Fruit fly (Drosophila melanogaster) whole organism, embryonic: Measurements from ENCODE around the gene CG43251.

ENCODE experiments used
- Aef1 ChIP-seq: fragments of 200-800 bp; sonication (Bioruptor generic); IDR thresholded peaks from 3 replicates; pipeline ENCODE4 v1.3.6; 2022; ENCODE audit warnings: missing biosample characterization, missing genetic modification characterization
- C15 ChIP-seq: fragments of 200-800 bp; sonication (Bioruptor generic); IDR thresholded peaks from 3 replicates; pipeline ENCODE4 v1.3.6; 2022; ENCODE audit warnings: missing biosample characterization, missing genetic modification characterization
- CG10147 ChIP-seq: fragments of 200-800 bp; sonication (Bioruptor generic); optimal IDR thresholded peaks from 2 replicates; lab custom pipeline; 2019; ENCODE audit warnings: missing biosample characterization, mild to moderate bottlenecking, missing genetic modification characterization, moderate library complexity
- CG11695 ChIP-seq: fragments of 200-800 bp; sonication (Bioruptor generic); IDR thresholded peaks from 3 replicates; pipeline ENCODE4 v1.3.6; 2022; ENCODE audit warnings: missing biosample characterization, missing genetic modification characterization
- CG12942 ChIP-seq: fragments of 200-800 bp; sonication (Bioruptor generic); optimal IDR thresholded peaks from 3 replicates; lab custom pipeline; 2016; ENCODE audit warnings: missing biosample characterization, missing genetic modification characterization
- CG14014 ChIP-seq: fragments of 200-800 bp; sonication (Bioruptor generic); IDR thresholded peaks from 2 replicates; pipeline ENCODE4 v1.3.6; 2022; ENCODE audit warnings: missing biosample characterization, missing genetic modification characterization
- CG14710 ChIP-seq: fragments of 200-800 bp; sonication (Bioruptor generic); optimal IDR thresholded peaks from 3 replicates; lab custom pipeline; 2019; ENCODE audit warnings: missing biosample characterization, mild to moderate bottlenecking, missing genetic modification characterization, moderate library complexity
- CG1603 ChIP-seq: fragments of 200-800 bp; sonication (Bioruptor generic); optimal IDR thresholded peaks from 2 replicates; lab custom pipeline; 2019; ENCODE audit warnings: missing biosample characterization, mild to moderate bottlenecking, missing genetic modification characterization, moderate library complexity
- CG16813 ChIP-seq: fragments of 200-800 bp; sonication (Bioruptor generic); IDR thresholded peaks from 3 replicates; pipeline ENCODE4 v1.3.6; 2022; ENCODE audit warnings: missing biosample characterization, missing genetic modification characterization; ENCODE audit not compliant: partially characterized antibody
- CG17912 ChIP-seq: fragments of 200-800 bp; sonication (Bioruptor generic); optimal IDR thresholded peaks from 2 replicates; lab custom pipeline; 2018; ENCODE audit warnings: missing biosample characterization, mild to moderate bottlenecking, missing genetic modification characterization
- CG30020 ChIP-seq: fragments of 200-800 bp; optimal IDR thresholded peaks from 2 replicates; lab custom pipeline; 2019; ENCODE audit warnings: missing biosample characterization, mild to moderate bottlenecking, missing genetic modification characterization, moderate library complexity
- CG32532 ChIP-seq: fragments of 200-800 bp; sonication (Bioruptor generic); IDR thresholded peaks from 2 replicates; pipeline ENCODE4 v1.3.6; 2022; ENCODE audit warnings: missing biosample characterization, missing genetic modification characterization
- CG43689 ChIP-seq: fragments of 200-800 bp; sonication (Bioruptor generic); IDR thresholded peaks from 2 replicates; pipeline ENCODE4 v1.3.6; 2022; ENCODE audit warnings: missing biosample characterization, missing genetic modification characterization
- CG5180 ChIP-seq: fragments of 200-800 bp; sonication (Bioruptor generic); optimal IDR thresholded peaks from 3 replicates; lab custom pipeline; 2017; ENCODE audit warnings: missing biosample characterization, missing genetic modification characterization, mild to moderate bottlenecking, moderate library complexity, missing genetic modification reagents
- CG8281 ChIP-seq: fragments of 200-800 bp; sonication (Bioruptor generic); optimal IDR thresholded peaks from 2 replicates; lab custom pipeline; 2018; ENCODE audit warnings: missing biosample characterization, mild to moderate bottlenecking, missing genetic modification characterization, moderate library complexity
- CG8388 ChIP-seq: fragments of 200-800 bp; sonication (Bioruptor generic); optimal IDR thresholded peaks from 2 replicates; lab custom pipeline; 2019; ENCODE audit warnings: missing biosample characterization, mild to moderate bottlenecking, missing genetic modification characterization, moderate library complexity
- Gug ChIP-seq: fragments of 200-800 bp; sonication (Bioruptor generic); IDR thresholded peaks from 4 replicates; pipeline ENCODE4 v1.3.6; 2022; ENCODE audit warnings: missing biosample characterization, missing genetic modification characterization
- HLH3B ChIP-seq: fragments of 200-800 bp; sonication (Bioruptor generic); IDR thresholded peaks from 2 replicates; pipeline ENCODE4 v1.3.6; 2022; ENCODE audit warnings: missing biosample characterization, missing genetic modification characterization
- Max ChIP-seq: fragments of 200-800 bp; sonication (Bioruptor generic); optimal IDR thresholded peaks from 2 replicates; lab custom pipeline; 2016; ENCODE audit warnings: missing biosample characterization, mild to moderate bottlenecking, missing genetic modification characterization
- Mes4 ChIP-seq: fragments of 200-800 bp; sonication (Bioruptor generic); optimal IDR thresholded peaks from 2 replicates; lab custom pipeline; 2016; ENCODE audit warnings: missing biosample characterization, missing genetic modification characterization
- Myb ChIP-seq: fragments of 200-800 bp; sonication (Bioruptor generic); optimal IDR thresholded peaks from 2 replicates; lab custom pipeline; 2016; ENCODE audit warnings: missing biosample characterization, missing genetic modification characterization
- Neu2 ChIP-seq: fragments of 200-800 bp; sonication (Bioruptor generic); optimal IDR thresholded peaks from 3 replicates; lab custom pipeline; 2016; ENCODE audit warnings: missing biosample characterization, missing genetic modification characterization, borderline replicate concordance
- Pdp1 ChIP-seq, 2 experiments: fragments of 200-800 bp; sonication (Bioruptor generic); optimal IDR thresholded peaks; 3 replicates each; lab custom pipeline; 2016; ENCODE audit warnings: missing biosample characterization in 2 of 2, missing genetic modification characterization in 2 of 2, mild to moderate bottlenecking in 1 of 2, moderate library complexity in 1 of 2
- Sry-β ChIP-seq: fragments of 200-800 bp; sonication (Bioruptor generic); optimal IDR thresholded peaks from 2 replicates; lab custom pipeline; 2018; ENCODE audit warnings: missing biosample characterization, mild to moderate bottlenecking, missing genetic modification characterization, moderate library complexity
- Ssrp ChIP-seq: fragments of 200-800 bp; sonication (Bioruptor generic); optimal IDR thresholded peaks from 2 replicates; lab custom pipeline; 2018; ENCODE audit warnings: missing biosample characterization, mild to moderate bottlenecking, missing genetic modification characterization, moderate library complexity
- TFAM ChIP-seq: fragments of 200-800 bp; sonication (Bioruptor generic); optimal IDR thresholded peaks from 2 replicates; lab custom pipeline; 2017; ENCODE audit warnings: missing biosample characterization, missing genetic modification characterization, inconsistent platforms
- Xrp1 ChIP-seq: fragments of 200-800 bp; sonication (Bioruptor generic); IDR thresholded peaks from 2 replicates; pipeline ENCODE4 v1.3.6; 2022; ENCODE audit warnings: missing biosample characterization, missing genetic modification characterization
- ac ChIP-seq: fragments of 200-800 bp; sonication (Bioruptor generic); optimal IDR thresholded peaks from 3 replicates; lab custom pipeline; 2017; ENCODE audit warnings: missing biosample characterization, mild to moderate bottlenecking, missing genetic modification characterization
- aop ChIP-seq: fragments of 200-800 bp; sonication (Bioruptor generic); IDR thresholded peaks from 2 replicates; pipeline ENCODE4 v1.3.6; 2022; ENCODE audit warnings: missing biosample characterization, missing genetic modification characterization
- ap ChIP-seq: fragments of 200-800 bp; sonication (Bioruptor generic); IDR thresholded peaks from 2 replicates; pipeline ENCODE4 v1.3.6; 2022; ENCODE audit warnings: missing biosample characterization, missing genetic modification characterization
- bsh ChIP-seq, 2 experiments: fragments of 200-800 bp; sonication (Bioruptor generic); optimal IDR thresholded peaks; 2 replicates each; lab custom pipeline; 2017 to 2018; ENCODE audit warnings: mild to moderate bottlenecking in 2 of 2, missing biosample characterization in 2 of 2, missing genetic modification characterization in 2 of 2, moderate library complexity in 1 of 2
- dati ChIP-seq: fragments of 200-800 bp; sonication (Bioruptor generic); IDR thresholded peaks from 2 replicates; pipeline ENCODE4 v1.3.6; 2022; ENCODE audit warnings: missing biosample characterization, missing genetic modification characterization
- dm ChIP-seq: fragments of 200-800 bp; sonication (Bioruptor generic); optimal IDR thresholded peaks from 3 replicates; lab custom pipeline; 2016; ENCODE audit warnings: missing biosample characterization, missing genetic modification characterization
- ewg ChIP-seq: fragments of 200-800 bp; sonication (Bioruptor generic); optimal IDR thresholded peaks from 3 replicates; lab custom pipeline; 2017; ENCODE audit warnings: mild to moderate bottlenecking, missing biosample characterization, missing genetic modification reagents, missing genetic modification characterization
- eyg ChIP-seq: fragments of 200-800 bp; sonication (Bioruptor generic); optimal IDR thresholded peaks from 3 replicates; lab custom pipeline; 2016; ENCODE audit warnings: missing biosample characterization, missing genetic modification characterization
- gem ChIP-seq: fragments of 200-800 bp; sonication (Bioruptor generic); optimal IDR thresholded peaks from 2 replicates; lab custom pipeline; 2019; ENCODE audit warnings: missing biosample characterization, mild to moderate bottlenecking, missing genetic modification characterization, moderate library complexity
- grn ChIP-seq: fragments of 200-800 bp; sonication (Bioruptor generic); optimal IDR thresholded peaks from 3 replicates; lab custom pipeline; 2017; ENCODE audit warnings: missing biosample characterization, missing genetic modification characterization
- hbn ChIP-seq: fragments of 200-800 bp; sonication (Bioruptor generic); IDR thresholded peaks from 2 replicates; pipeline ENCODE4 v1.3.6; 2022; ENCODE audit warnings: missing biosample characterization, missing genetic modification characterization; ENCODE audit not compliant: partially characterized antibody
- inv ChIP-seq: fragments of 200-800 bp; sonication (Bioruptor generic); IDR thresholded peaks from 2 replicates; pipeline ENCODE4 v1.3.6; 2022; ENCODE audit warnings: missing biosample characterization, missing genetic modification characterization; ENCODE audit not compliant: partially characterized antibody
- ken ChIP-seq: fragments of 200-800 bp; sonication (Bioruptor generic); IDR thresholded peaks from 3 replicates; pipeline ENCODE4 v1.3.6; 2022; ENCODE audit warnings: missing biosample characterization, missing genetic modification characterization
- lbe ChIP-seq: fragments of 200-800 bp; sonication (Bioruptor generic); optimal IDR thresholded peaks from 2 replicates; lab custom pipeline; 2016; ENCODE audit warnings: missing biosample characterization, mild to moderate bottlenecking, missing genetic modification characterization
- mirr ChIP-seq: fragments of 200-800 bp; sonication (Bioruptor generic); optimal IDR thresholded peaks from 3 replicates; lab custom pipeline; 2018; ENCODE audit warnings: missing biosample characterization, mild to moderate bottlenecking, missing genetic modification characterization
- rib ChIP-seq: fragments of 200-800 bp; sonication (Bioruptor generic); IDR thresholded peaks from 2 replicates; pipeline ENCODE4 v1.3.6; 2022; ENCODE audit warnings: missing biosample characterization, missing genetic modification characterization
- sisA ChIP-seq: fragments of 200-800 bp; sonication (Bioruptor generic); IDR thresholded peaks from 2 replicates; pipeline ENCODE4 v1.3.6; 2022; ENCODE audit warnings: missing biosample characterization, missing genetic modification characterization
- unpg ChIP-seq: fragments of 200-800 bp; sonication (Bioruptor generic); optimal IDR thresholded peaks from 3 replicates; lab custom pipeline; 2018; ENCODE audit warnings: missing biosample characterization, mild to moderate bottlenecking, missing genetic modification characterization, moderate library complexity
- vvl ChIP-seq: fragments of 200-800 bp; sonication (Bioruptor generic); IDR thresholded peaks from 2 replicates; pipeline ENCODE4 v1.3.6; 2022; ENCODE audit warnings: missing biosample characterization, missing genetic modification characterization
- wek ChIP-seq: fragments of 200-800 bp; sonication (Bioruptor generic); optimal IDR thresholded peaks from 3 replicates; lab custom pipeline; 2018; ENCODE audit warnings: missing biosample characterization, mild to moderate bottlenecking, missing genetic modification characterization, moderate library complexity
- zen2 ChIP-seq: fragments of 200-800 bp; sonication (Bioruptor generic); IDR thresholded peaks from 3 replicates; pipeline ENCODE4 v1.3.6; 2022; ENCODE audit warnings: missing biosample characterization, missing genetic modification characterization; ENCODE audit not compliant: partially characterized antibody
- zf30C ChIP-seq: fragments of 200-800 bp; sonication (Bioruptor generic); optimal IDR thresholded peaks from 3 replicates; lab custom pipeline; 2018; ENCODE audit warnings: missing biosample characterization, mild to moderate bottlenecking, missing genetic modification characterization

The CG43251 gene

dm6 chr3L:20798325-20798846 lies 39.7 kb downstream of the CG43251 start, which contains the start of the genes CG3698 and tzn (continued):
- peak; percentile 93 for TF ChIP-seq mirr (GFP tag; lab: Kevin White, UChicago)
- TF ChIP-seq dati (GFP tag; lab: Robert Waterston, UW) = peak; percentile 93
- TF ChIP-seq Ssrp (tag; lab: Kevin White, UChicago) = peak; percentile 87
- peak; percentile 87 for TF ChIP-seq wek (GFP tag; lab: Kevin White, UChicago)
- 0 out of 2 replicates have a peak, but pooled peaks have one; percentile 48 for TF ChIP-seq aop (GFP tag; lab: Robert Waterston, UW)
- TF ChIP-seq CG30020 (tag; lab: Kevin White, UChicago) = peak; percentile 66
- TF ChIP-seq grn (GFP tag; lab: Kevin White, UChicago) = peak; percentile 67
- peak; percentile 74 for TF ChIP-seq CG8281 (tag; lab: Kevin White, UChicago)
- TF ChIP-seq ac (GFP tag; lab: Kevin White, UChicago) = peak; percentile 93
- TF ChIP-seq ap (GFP tag; lab: Robert Waterston, UW) = peak; percentile 91
- peak; percentile 92 for TF ChIP-seq HLH3B (GFP tag; lab: Robert Waterston, UW)
- TF ChIP-seq CG8388 = peak; percentile 89
- no peak for TF ChIP-seq lbe (GFP tag; lab: Kevin White, UChicago)
- TF ChIP-seq Neu2 (GFP tag; lab: Kevin White, UChicago) = no peak
- peak; percentile 76 for TF ChIP-seq CG11695 (GFP tag; lab: Robert Waterston, UW)
- TF ChIP-seq hbn (GFP tag; lab: Robert Waterston, UW) = peak; percentile 14; the same call in 1 of the 2 replicates
- TF ChIP-seq CG43689 = peak; percentile 94
- peak in 1 of 2 experiments; percentile 89 for TF ChIP-seq bsh (GFP tag; optimal IDR thresholded peaks at IDR 0.05; lab: Kevin White, UChicago)
- peak; percentile 94 for TF ChIP-seq CG1603 (tag; lab: Kevin White, UChicago)
- TF ChIP-seq ewg (GFP tag; lab: Kevin White, UChicago) = peak; percentile 93
- TF ChIP-seq TFAM (GFP tag; lab: Kevin White, UChicago) = peak; percentile 70
- no peak for TF ChIP-seq CG16813 (GFP tag; lab: Robert Waterston, UW)
- peak; percentile 89 for TF ChIP-seq CG12942 (GFP tag; lab: Kevin White, UChicago)
- peak; percentile 95 for TF ChIP-seq ken
- TF ChIP-seq zen2 (GFP tag; lab: Robert Waterston, UW) = no peak
- TF ChIP-seq gem (tag; lab: Kevin White, UChicago) = no peak
- TF ChIP-seq CG10147 (GFP tag; lab: Kevin White, UChicago) = peak; percentile 90
- TF ChIP-seq zf30C (GFP tag; lab: Kevin White, UChicago) = peak; percentile 39
- TF ChIP-seq sisA (GFP tag; lab: Robert Waterston, UW) = peak; percentile 85
- no peak for TF ChIP-seq CG5180
- peak; percentile 72 for TF ChIP-seq Sry-β (GFP tag; lab: Kevin White, UChicago)
- TF ChIP-seq Myb = peak; percentile 78
- peak; percentile 93 for TF ChIP-seq CG14710
- TF ChIP-seq vvl (GFP tag; lab: Robert Waterston, UW) = peak; percentile 97
- peak; percentile 84 for TF ChIP-seq rib (GFP tag; lab: Robert Waterston, UW)
- TF ChIP-seq CG32532 (GFP tag; lab: Robert Waterston, UW) = peak; percentile 96
- peak; percentile 98 for TF ChIP-seq CG17912
- TF ChIP-seq Xrp1 = peak; percentile 43; the same call in 1 of the 2 replicates
- TF ChIP-seq CG14014 (GFP tag; lab: Robert Waterston, UW) = peak; percentile 91
- peak; percentile 82 for TF ChIP-seq eyg
- peak; percentile 85 for TF ChIP-seq dm (GFP tag; lab: Kevin White, UChicago)
- TF ChIP-seq Gug (GFP tag; lab: Robert Waterston, UW) = peak; percentile 69; the same call in 3 of the 4 replicates
- TF ChIP-seq Pdp1 (GFP tag; optimal IDR thresholded peaks at IDR 0.05; lab: Kevin White, UChicago) = peak in 1 of 2 experiments; percentile 75
- peak; percentile 82 for TF ChIP-seq Mes4
- TF ChIP-seq Aef1 = peak; percentile 89
- peak; percentile 93 for TF ChIP-seq unpg (GFP tag; lab: Kevin White, UChicago)
- TF ChIP-seq Max (GFP tag; lab: Kevin White, UChicago) = peak; percentile 86
- TF ChIP-seq C15 (GFP tag; lab: Robert Waterston, UW) = peak; percentile 92
- no peak for TF ChIP-seq inv
